Fruit fly (Drosophila melanogaster) whole organism, prepupa: ENCODE measurements around the gene Lcp65Ab2.

ENCODE experiments used
- Blimp-1 ChIP-seq: fragments of 200-800 bp; sonication (Bioruptor generic); optimal IDR thresholded peaks from 3 replicates; lab custom pipeline; 2017; ENCODE audit warnings: missing biosample characterization, missing genetic modification characterization, mild to moderate bottlenecking, moderate library complexity, missing genetic modification reagents
- CG10631 ChIP-seq: fragments of 200-800 bp; sonication (Bioruptor generic); optimal IDR thresholded peaks from 2 replicates; lab custom pipeline; 2016; ENCODE audit warnings: missing biosample characterization, missing genetic modification characterization
- CG10669 ChIP-seq: fragments of 200-800 bp; sonication (Bioruptor generic); optimal IDR thresholded peaks from 3 replicates; lab custom pipeline; 2018; ENCODE audit warnings: missing biosample characterization, mild to moderate bottlenecking, missing genetic modification characterization, moderate library complexity
- CG11294 ChIP-seq: fragments of 200-800 bp; sonication (Bioruptor generic); IDR thresholded peaks from 2 replicates; pipeline ENCODE4 v1.3.6; 2022; ENCODE audit warnings: missing biosample characterization, missing genetic modification characterization
- CG11762 ChIP-seq: fragments of 200-800 bp; sonication (Bioruptor generic); optimal IDR thresholded peaks from 3 replicates; lab custom pipeline; 2016; ENCODE audit warnings: missing biosample characterization, missing genetic modification characterization; ENCODE audit not compliant: insufficient read depth
- CG11902 ChIP-seq: fragments of 200-800 bp; sonication (Bioruptor generic); optimal IDR thresholded peaks from 3 replicates; lab custom pipeline; 2016; ENCODE audit warnings: missing biosample characterization, missing genetic modification characterization
- CG15336 ChIP-seq: fragments of 200-800 bp; sonication (Bioruptor generic); IDR thresholded peaks from 2 replicates; pipeline ENCODE4 v1.3.6; 2022; ENCODE audit warnings: missing biosample characterization, missing genetic modification characterization
- CG16779 ChIP-seq: fragments of 200-800 bp; sonication (Bioruptor generic); optimal IDR thresholded peaks from 3 replicates; lab custom pipeline; 2017; ENCODE audit warnings: missing biosample characterization, mild to moderate bottlenecking, missing genetic modification characterization
- CG3032 ChIP-seq: fragments of 200-800 bp; optimal IDR thresholded peaks from 2 replicates; lab custom pipeline; 2019; ENCODE audit warnings: missing biosample characterization, mild to moderate bottlenecking, missing genetic modification characterization, moderate library complexity
- CG32006 ChIP-seq: fragments of 200-800 bp; sonication (Bioruptor generic); optimal IDR thresholded peaks from 3 replicates; lab custom pipeline; 2017; ENCODE audit warnings: missing biosample characterization, mild to moderate bottlenecking, missing genetic modification characterization
- CG34406 ChIP-seq: fragments of 200-800 bp; sonication (Bioruptor generic); optimal IDR thresholded peaks from 3 replicates; lab custom pipeline; 2016; ENCODE audit warnings: missing biosample characterization, missing genetic modification characterization
- CG4318 ChIP-seq: fragments of 200-800 bp; sonication (Bioruptor generic); optimal IDR thresholded peaks from 3 replicates; lab custom pipeline; 2017; ENCODE audit warnings: missing biosample characterization, mild to moderate bottlenecking, missing genetic modification characterization
- CG6276 ChIP-seq: fragments of 200-800 bp; sonication (Bioruptor generic); optimal IDR thresholded peaks from 2 replicates; lab custom pipeline; 2017; ENCODE audit warnings: missing biosample characterization, mild to moderate bottlenecking, missing genetic modification characterization
- CG6792 ChIP-seq: fragments of 200-800 bp; sonication (Bioruptor generic); optimal IDR thresholded peaks from 3 replicates; lab custom pipeline; 2016; ENCODE audit warnings: missing biosample characterization, missing genetic modification characterization
- CG6854 ChIP-seq: fragments of 200-800 bp; sonication (Bioruptor generic); optimal IDR thresholded peaks from 2 replicates; lab custom pipeline; 2017; ENCODE audit warnings: missing biosample characterization, mild to moderate bottlenecking, missing genetic modification characterization
- CG7368 ChIP-seq: fragments of 200-800 bp; sonication (Bioruptor generic); optimal IDR thresholded peaks from 3 replicates; lab custom pipeline; 2016; ENCODE audit warnings: missing biosample characterization, missing genetic modification characterization
- CG8319 ChIP-seq: fragments of 200-800 bp; sonication (Bioruptor generic); optimal IDR thresholded peaks from 3 replicates; lab custom pipeline; 2016; ENCODE audit warnings: missing biosample characterization, missing genetic modification characterization
- CG8632 ChIP-seq: fragments of 200-800 bp; sonication (Bioruptor generic); optimal IDR thresholded peaks from 3 replicates; lab custom pipeline; 2016; ENCODE audit warnings: missing biosample characterization, missing genetic modification characterization
- CG9139 ChIP-seq: fragments of 200-800 bp; sonication (Bioruptor generic); optimal IDR thresholded peaks from 3 replicates; lab custom pipeline; 2017; ENCODE audit warnings: missing biosample characterization, mild to moderate bottlenecking, missing genetic modification characterization
- Eip75B ChIP-seq: fragments of 200-800 bp; sonication (Bioruptor generic); optimal IDR thresholded peaks from 3 replicates; lab custom pipeline; 2016; ENCODE audit warnings: missing biosample characterization, missing genetic modification characterization
- Eip78C ChIP-seq: fragments of 200-800 bp; sonication (Bioruptor generic); peaks from one replicate; lab custom pipeline; 2016; ENCODE audit warnings: missing biosample characterization, missing genetic modification characterization
- Eip93F ChIP-seq: fragments of 200-800 bp; sonication (Bioruptor generic); optimal IDR thresholded peaks from 2 replicates; lab custom pipeline; 2016; ENCODE audit warnings: missing biosample characterization, mild to moderate bottlenecking, missing genetic modification characterization
- Ets21C ChIP-seq: fragments of 200-800 bp; sonication (Bioruptor generic); optimal IDR thresholded peaks from 3 replicates; lab custom pipeline; 2016; ENCODE audit warnings: missing biosample characterization, missing genetic modification characterization
- Gug ChIP-seq: fragments of 200-800 bp; sonication (Bioruptor generic); IDR thresholded peaks from 2 replicates; pipeline ENCODE4 v1.3.6; 2022; ENCODE audit warnings: missing biosample characterization, missing genetic modification characterization
- Hr38 ChIP-seq: sonication (Bioruptor generic); optimal IDR thresholded peaks from 2 replicates; lab custom pipeline; 2016; ENCODE audit warnings: missing biosample characterization, missing genetic modification characterization
- Lpt ChIP-seq: fragments of 200-800 bp; sonication (Bioruptor generic); optimal IDR thresholded peaks from 3 replicates; lab custom pipeline; 2016; ENCODE audit warnings: missing biosample characterization, missing genetic modification characterization
- Met ChIP-seq: fragments of 200-800 bp; sonication (Bioruptor generic); optimal IDR thresholded peaks from 3 replicates; lab custom pipeline; 2016; ENCODE audit warnings: missing biosample characterization, missing genetic modification characterization
- OdsH ChIP-seq: fragments of 200-800 bp; sonication (Bioruptor generic); optimal IDR thresholded peaks from 3 replicates; lab custom pipeline; 2016; ENCODE audit warnings: missing biosample characterization, missing genetic modification characterization
- Smox ChIP-seq: fragments of 200-800 bp; sonication (Bioruptor generic); optimal IDR thresholded peaks from 3 replicates; lab custom pipeline; 2016; ENCODE audit warnings: missing biosample characterization, missing genetic modification characterization
- Sox14 ChIP-seq: fragments of 200-800 bp; sonication (Bioruptor generic); optimal IDR thresholded peaks from 3 replicates; lab custom pipeline; 2016; ENCODE audit warnings: missing biosample characterization, missing genetic modification characterization
- Sox15 ChIP-seq: fragments of 200-800 bp; sonication (Bioruptor generic); optimal IDR thresholded peaks from 3 replicates; lab custom pipeline; 2016; ENCODE audit warnings: missing biosample characterization, missing genetic modification characterization
- acj6 ChIP-seq: fragments of 200-800 bp; sonication (Bioruptor generic); optimal IDR thresholded peaks from 3 replicates; lab custom pipeline; 2016; ENCODE audit warnings: missing biosample characterization, missing genetic modification characterization
- cyc ChIP-seq: fragments of 200-800 bp; sonication (Bioruptor generic); optimal IDR thresholded peaks from 3 replicates; lab custom pipeline; 2016; ENCODE audit warnings: missing biosample characterization, missing genetic modification characterization
- dsx ChIP-seq: fragments of 200-800 bp; optimal IDR thresholded peaks from 3 replicates; lab custom pipeline; 2019; ENCODE audit warnings: missing biosample characterization, mild to moderate bottlenecking, missing genetic modification characterization, moderate library complexity; ENCODE audit not compliant: poor library complexity, severe bottlenecking
- eg ChIP-seq: fragments of 200-800 bp; sonication (Bioruptor generic); IDR thresholded peaks from 3 replicates; pipeline ENCODE4 v1.3.6; 2022; ENCODE audit warnings: missing biosample characterization, missing genetic modification characterization
- esn ChIP-seq: fragments of 200-800 bp; sonication (Bioruptor generic); optimal IDR thresholded peaks from 2 replicates; lab custom pipeline; 2016; ENCODE audit warnings: missing biosample characterization, mild to moderate bottlenecking, missing genetic modification characterization, moderate library complexity
- fd59A ChIP-seq: fragments of 200-800 bp; sonication (Bioruptor generic); optimal IDR thresholded peaks from 2 replicates; lab custom pipeline; 2017; ENCODE audit warnings: missing biosample characterization, mild to moderate bottlenecking, missing genetic modification characterization, missing genetic modification reagents
- fkh ChIP-seq: fragments of 200-800 bp; sonication (Bioruptor generic); optimal IDR thresholded peaks from 3 replicates; lab custom pipeline; 2017; ENCODE audit warnings: missing biosample characterization, mild to moderate bottlenecking, missing genetic modification characterization, moderate library complexity
- lz ChIP-seq: fragments of 200-800 bp; sonication (Bioruptor generic); optimal IDR thresholded peaks from 3 replicates; lab custom pipeline; 2016; ENCODE audit warnings: missing biosample characterization, missing genetic modification characterization
- salr ChIP-seq, 2 experiments: fragments of 200-800 bp; sonication (Bioruptor generic); optimal IDR thresholded peaks; 3 replicates each; lab custom pipeline; 2016 to 2018; ENCODE audit warnings: missing biosample characterization in 2 of 2, missing genetic modification characterization in 2 of 2, mild to moderate bottlenecking in 1 of 2
- spab ChIP-seq: fragments of 200-800 bp; sonication (Bioruptor generic); optimal IDR thresholded peaks from 2 replicates; lab custom pipeline; 2017; ENCODE audit warnings: missing biosample characterization, mild to moderate bottlenecking, missing genetic modification characterization, missing genetic modification reagents
- ss ChIP-seq, 2 experiments: fragments of 200-800 bp; sonication (Bioruptor generic); optimal IDR thresholded peaks; 2 replicates in 1 of 2; 3 replicates in 1 of 2; lab custom pipeline; 2017 to 2018; ENCODE audit warnings: mild to moderate bottlenecking in 2 of 2, missing biosample characterization in 2 of 2, missing genetic modification characterization in 2 of 2, moderate library complexity in 1 of 2
- vri ChIP-seq: fragments of 200-800 bp; sonication (Bioruptor generic); optimal IDR thresholded peaks from 3 replicates; lab custom pipeline; 2016; ENCODE audit warnings: missing biosample characterization, mild to moderate bottlenecking, missing genetic modification characterization

Lcp65Ab2 gene

dm6 chr3L:6188995-6189927, 42.8 kb downstream of the Lcp65Ab2 start, which contains the start of the genes D19A and CG7386 (continued):
- TF ChIP-seq CG11902 (GFP tag; lab: Kevin White, UChicago) (peak; percentile 26), Smox (GFP tag; lab: Kevin White, UChicago) (no peak), fkh (peak; percentile 89), lz (GFP tag; lab: Kevin White, UChicago) (peak; percentile 56), CG32006 (GFP tag; lab: Kevin White, UChicago) (peak; percentile 56), Blimp-1 (no peak), dsx (GFP tag; lab: Kevin White, UChicago) (peak; percentile 19), CG11294 (GFP tag; lab: Robert Waterston, UW) (no peak), Lpt (GFP tag; lab: Kevin White, UChicago) (peak; percentile 10), Eip75B (GFP tag; lab: Kevin White, UChicago) (no peak), CG6792 (GFP tag; lab: Kevin White, UChicago) (peak; percentile 34), Eip78C (GFP tag; lab: Kevin White, UChicago) (peak; percentile 61), vri (GFP tag; lab: Kevin White, UChicago) (no peak), CG6854 (GFP tag; lab: Kevin White, UChicago) (no peak), acj6 (GFP tag; lab: Kevin White, UChicago) (peak; percentile 42), CG7368 (GFP tag; lab: Kevin White, UChicago) (no peak), CG10669 (no peak), Sox15 (GFP tag; lab: Kevin White, UChicago) (peak; percentile 20), esn (peak; percentile 67), Met (GFP tag; lab: Kevin White, UChicago) (peak; percentile 59), Eip93F (GFP tag; lab: Kevin White, UChicago) (no peak), salr (GFP tag; optimal IDR thresholded peaks at IDR 0.05; lab: Kevin White, UChicago) (peak in 1 of 2 experiments; percentile 40), Sox14 (GFP tag; lab: Kevin White, UChicago) (peak; percentile 50), CG4318 (GFP tag; lab: Kevin White, UChicago) (no peak), Gug (peak; percentile 42), CG34406 (GFP tag; lab: Kevin White, UChicago) (peak; percentile 38), eg (peak; percentile 53; the same call in 2 of the 3 replicates)

DNA sequence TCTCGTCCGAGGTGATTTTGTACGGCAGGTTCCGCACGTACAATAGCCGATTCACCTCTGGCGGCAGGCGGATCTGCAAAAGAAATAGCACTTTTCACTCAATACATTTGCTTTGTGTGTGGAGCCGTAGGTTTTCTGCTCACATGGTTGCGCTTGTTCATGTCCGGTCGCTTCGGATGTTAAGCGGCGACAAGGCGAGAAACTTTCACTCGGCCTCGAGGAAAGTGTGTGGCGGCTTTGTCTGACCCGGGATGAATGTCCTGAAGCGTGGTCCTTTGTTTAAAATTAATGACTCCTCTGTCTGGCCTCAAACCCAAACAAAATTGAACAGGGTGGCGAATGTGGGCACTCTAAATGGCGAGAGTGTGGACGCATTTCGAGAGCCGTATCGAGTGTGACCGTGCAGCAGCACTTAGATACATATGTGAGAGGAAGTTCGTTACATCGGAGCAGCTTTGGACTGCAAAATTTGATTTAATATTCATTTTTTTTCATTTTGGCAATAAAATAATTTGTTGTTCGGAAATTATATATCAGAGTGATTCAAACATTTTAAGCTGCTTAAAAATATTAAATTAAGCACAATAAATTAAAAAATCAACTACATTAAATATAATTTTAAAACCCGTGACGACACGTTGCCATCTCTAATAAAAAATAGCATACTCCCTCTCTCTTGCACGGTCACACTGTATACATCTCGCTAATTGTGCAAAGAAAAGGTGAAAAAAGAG, 46.5 kb downstream of the Lcp65Ab2 start, which contains the start of the genes Sf3b6 and Tnpo:
TSS of gene Sf3b6 (minus strand) at position 358 of the 734 bp plus-strand sequence.
TSS of gene Tnpo (plus strand) at position 659 of the 734 bp plus-strand sequence.
- no peak for TF ChIP-seq spab
- no peak for TF ChIP-seq eg
- TF ChIP-seq CG10669, result peak; percentile 73
- peak; percentile 68 for TF ChIP-seq CG8319 (GFP tag; lab: Kevin White, UChicago)
- TF ChIP-seq acj6 (GFP tag; lab: Kevin White, UChicago), result peak; percentile 83
- TF ChIP-seq CG10631 (GFP tag; lab: Kevin White, UChicago), result peak; percentile 87
- TF ChIP-seq CG3032, result peak; percentile 84
- no peak for TF ChIP-seq CG16779 (tag; lab: Kevin White, UChicago)
- peak; percentile 59 for TF ChIP-seq CG15336
- TF ChIP-seq Smox (GFP tag; lab: Kevin White, UChicago), result no peak
- peak; percentile 82 for TF ChIP-seq Met (GFP tag; lab: Kevin White, UChicago)
- no peak for TF ChIP-seq CG6276 (GFP tag; lab: Kevin White, UChicago)
- peak; percentile 79 for TF ChIP-seq Sox14 (GFP tag; lab: Kevin White, UChicago)
- peak; percentile 60 for TF ChIP-seq Lpt (GFP tag; lab: Kevin White, UChicago)
- peak; percentile 79 for TF ChIP-seq cyc (GFP tag; lab: Kevin White, UChicago)
- peak; percentile 23 for TF ChIP-seq Eip93F (GFP tag; lab: Kevin White, UChicago)
- peak; percentile 88 for TF ChIP-seq esn
- TF ChIP-seq CG34406 (GFP tag; lab: Kevin White, UChicago), result no peak
- TF ChIP-seq Hr38 (GFP tag; lab: Kevin White, UChicago), result no peak
- no peak for TF ChIP-seq ss (GFP tag; optimal IDR thresholded peaks at IDR 0.05; lab: Kevin White, UChicago)
- TF ChIP-seq dsx (GFP tag; lab: Kevin White, UChicago), result no peak
- peak; percentile 29 for TF ChIP-seq CG11762 (GFP tag; lab: Kevin White, UChicago)
- TF ChIP-seq CG6854 (GFP tag; lab: Kevin White, UChicago), result no peak
- peak; percentile 81 for TF ChIP-seq CG11902 (GFP tag; lab: Kevin White, UChicago)
- peak; percentile 75 for TF ChIP-seq CG6792 (GFP tag; lab: Kevin White, UChicago)
- peak; percentile 86 for TF ChIP-seq OdsH (GFP tag; lab: Kevin White, UChicago)
- no peak for TF ChIP-seq CG9139 (GFP tag; lab: Kevin White, UChicago)
- TF ChIP-seq CG8632 (GFP tag; lab: Kevin White, UChicago), result peak; percentile 70
- peak; percentile 82 for TF ChIP-seq Ets21C (GFP tag; lab: Kevin White, UChicago)
- TF ChIP-seq fd59A, result peak; percentile 52
- TF ChIP-seq CG7368 (GFP tag; lab: Kevin White, UChicago), result peak; percentile 47
